Worm (Caenorhabditis elegans) whole organism, midembryonic: ENCODE results near the gene srh-98.

Experiments used
- cog-1 ChIP-seq: sonication (generic microtip); optimal IDR thresholded peaks from 2 replicates; lab custom pipeline; 2016; ENCODE audit warnings: missing genetic modification characterization, missing compliant biosample characterization
- flt-1 ChIP-seq: fragments of 200-800 bp; sonication (Bioruptor generic); IDR thresholded peaks from 2 replicates; pipeline ENCODE4 v1.3.6; 2022; ENCODE audit warnings: missing genetic modification characterization, missing compliant biosample characterization
- klf-2 ChIP-seq: fragments of 200-800 bp; sonication (Bioruptor generic); conservative IDR thresholded peaks from 2 replicates; pipeline ENCODE4 v1.3.6; 2022; ENCODE audit warnings: missing genetic modification reagents, missing genetic modification characterization, missing compliant biosample characterization
- med-1 ChIP-seq: sonication (generic microtip); optimal IDR thresholded peaks from 2 replicates; lab custom pipeline; 2017; ENCODE audit warnings: missing genetic modification characterization, mild to moderate bottlenecking, missing compliant biosample characterization, antibody characterized with exemption, missing genetic modification reagents; ENCODE audit not compliant: insufficient read depth
- ref-1 ChIP-seq: fragments of 200-800 bp; sonication (Bioruptor generic); conservative IDR thresholded peaks from 2 replicates; pipeline ENCODE4 v1.3.6; 2022; ENCODE audit warnings: missing genetic modification reagents, missing genetic modification characterization, missing compliant biosample characterization
- tab-1 ChIP-seq: fragments of 200-800 bp; sonication (Bioruptor generic); IDR thresholded peaks from 2 replicates; pipeline ENCODE4 v1.3.6; 2022; ENCODE audit warnings: missing genetic modification characterization, missing compliant biosample characterization
- ztf-23 ChIP-seq: fragments of 200-800 bp; sonication (Bioruptor generic); IDR thresholded peaks from 2 replicates; pipeline ENCODE4 v1.3.6; 2022; ENCODE audit warnings: missing genetic modification reagents, missing genetic modification characterization, missing compliant biosample characterization
- ztf-29 ChIP-seq: fragments of 200-800 bp; sonication (Bioruptor generic); IDR thresholded peaks from 2 replicates; pipeline ENCODE4 v1.3.6; 2022; ENCODE audit warnings: missing genetic modification reagents, missing genetic modification characterization, missing compliant biosample characterization

ce11 chrV:16218522-16218921, 17.0 kb downstream of the srh-98 start, which contains the start of gene F11A5.15:
- TF ChIP-seq tab-1 (no peak), flt-1 (GFP tag; lab: Robert Waterston, UW) (no peak), ref-1 (GFP tag; lab: Robert Waterston, UW) (no peak), med-1 (GFP tag; lab: Kevin White, UChicago) (no peak), ztf-29 (GFP tag; lab: Robert Waterston, UW) (no peak), klf-2 (GFP tag; lab: Robert Waterston, UW) (no peak), ztf-23 (GFP tag; lab: Robert Waterston, UW) (no peak), cog-1 (tag; lab: Kevin White, UChicago) (no peak)
